Fruit fly (Drosophila melanogaster) S2 (cell line): ENCODE measurements around the gene CG4607.

Experiments used
- CG8478 ChIP-seq: fragments of >200 bp; optimal IDR thresholded peaks from 2 replicates; lab custom pipeline; 2018
- CTCF ChIP-seq, 2 experiments: fragments of >200 bp; optimal IDR thresholded peaks; 2 replicates each; lab custom pipeline; 2018

CG4607 gene

dm6 chrX:7069011-7069463 is at the start of gene CG4607:
CG4607 (plus strand) TSS chrX:7069413.
- no peak for TF ChIP-seq CTCF (optimal IDR thresholded peaks at IDR 0.05; lab: Kevin White, UChicago)
- no peak for TF ChIP-seq CG8478

dm6 chrX:7034892-7035291 is 34.3 kb upstream of the CG4607 start:
- TF ChIP-seq CG8478 (no peak), CTCF (optimal IDR thresholded peaks at IDR 0.05; lab: Kevin White, UChicago) (no peak)

DNA sequence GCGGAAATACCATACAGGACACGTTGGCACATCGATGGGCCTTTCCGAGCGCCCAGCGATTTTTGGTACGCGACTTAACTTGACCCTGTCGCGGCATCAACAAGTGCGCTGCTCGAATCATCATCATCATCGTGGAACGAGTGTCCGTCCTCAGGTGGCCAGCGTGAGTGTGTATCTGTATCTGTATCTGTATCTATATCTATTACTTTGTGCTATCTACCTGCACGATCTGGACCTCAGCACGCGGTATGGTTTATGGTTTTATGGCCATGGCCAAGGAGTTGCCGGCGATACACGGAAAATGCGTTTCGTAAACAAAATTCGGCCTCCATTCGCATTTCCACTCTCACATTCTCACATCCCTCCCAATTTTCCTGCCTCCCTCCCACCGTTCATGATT is 32.2 kb upstream of the CG4607 start:
- no peak for TF ChIP-seq CG8478
- no peak for TF ChIP-seq CTCF (optimal IDR thresholded peaks at IDR 0.05; lab: Kevin White, UChicago)

DNA sequence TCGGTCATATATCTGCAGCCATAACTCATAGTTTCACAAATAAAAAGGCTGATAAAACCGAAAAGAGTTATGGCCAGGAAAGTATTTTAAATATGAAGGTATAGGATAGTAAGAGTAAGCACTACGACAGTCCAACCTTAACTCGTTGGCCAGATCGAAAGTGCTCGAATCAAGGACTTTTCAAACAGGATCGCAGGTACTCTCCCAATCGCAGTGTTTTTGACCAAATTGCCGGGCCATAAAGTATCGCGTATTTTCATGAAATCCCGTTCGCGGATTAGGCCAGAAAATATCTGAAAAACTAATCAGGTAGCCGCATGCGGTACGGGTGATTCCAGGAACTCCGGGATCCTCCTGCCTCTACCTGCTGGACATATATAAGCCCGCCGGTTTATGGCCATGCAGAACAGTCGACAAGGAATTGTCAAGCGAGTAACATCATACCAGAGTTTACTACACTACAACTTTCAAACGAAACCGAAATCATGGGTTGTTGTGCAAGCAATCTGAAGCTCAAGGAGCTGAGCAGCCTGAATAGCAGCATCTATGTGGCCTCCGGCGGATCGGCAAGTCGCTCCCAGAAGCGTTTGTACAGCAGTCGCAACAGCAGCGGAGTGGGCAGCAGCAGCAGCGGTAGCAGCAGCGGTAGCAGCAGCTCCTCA is 28.9 kb upstream of the CG4607 start, which contains the start of gene CG14427:
TSS of gene CG14427 (plus strand) at position 399 of the 662 bp plus-strand sequence.
- TF ChIP-seq CG8478 (no peak), CTCF (optimal IDR thresholded peaks at IDR 0.05; lab: Kevin White, UChicago) (no peak)

DNA sequence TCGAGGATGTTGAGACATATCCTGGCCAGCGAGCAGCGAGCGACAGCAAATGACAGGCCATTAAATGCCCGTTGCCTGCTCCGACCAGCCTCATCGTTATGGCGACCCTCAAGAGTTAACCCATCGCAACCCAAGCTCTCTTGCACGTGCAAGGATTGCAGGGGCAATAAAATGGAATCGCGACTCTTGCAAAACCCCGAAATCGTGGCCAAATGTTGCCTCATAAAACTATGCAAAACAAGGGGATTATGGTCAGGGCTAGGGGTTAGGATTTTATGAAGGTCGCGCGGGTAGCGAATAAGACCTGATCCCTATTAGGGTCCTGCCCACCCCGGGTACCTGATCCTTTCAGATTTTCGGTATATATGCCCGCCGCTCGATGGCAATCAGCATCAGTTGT is 20.1 kb upstream of the CG4607 start, which contains the start of gene nullo:
TSS of gene nullo (plus strand) at position 390 of the 400 bp plus-strand sequence.
- TF ChIP-seq CG8478: no peak

- TF ChIP-seq CG8478 (no peak), CTCF (optimal IDR thresholded peaks at IDR 0.05; lab: Kevin White, UChicago) (no peak)
Measured at dm6 chrX:7058973-7059372, 10.2 kb upstream of the CG4607 start.

DNA sequence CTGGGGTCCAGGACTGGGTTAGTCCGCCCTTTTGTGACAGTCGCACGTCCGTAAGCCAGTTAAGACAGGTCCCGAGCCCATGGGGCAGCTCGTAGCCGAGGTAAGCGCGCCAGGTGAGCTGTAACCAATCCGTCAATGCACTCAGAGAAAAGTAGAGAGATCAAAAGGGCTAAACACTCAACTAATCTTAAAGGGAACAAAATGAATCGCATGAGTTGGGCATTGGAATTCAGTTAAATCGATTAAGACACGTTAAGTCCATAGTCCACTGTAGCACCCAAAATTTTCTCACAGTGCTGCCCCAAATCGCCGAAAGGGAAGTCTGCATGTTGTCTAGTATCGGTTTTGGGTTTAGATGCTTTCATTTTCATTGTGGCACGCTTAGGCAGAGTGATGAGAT is 5.7 kb upstream of the CG4607 start:
- TF ChIP-seq CG8478 (no peak), CTCF (optimal IDR thresholded peaks at IDR 0.05; lab: Kevin White, UChicago) (no peak)

dm6 chrX:7065835-7066234 is 3.4 kb upstream of the CG4607 start, which contains the start of gene CG12541:
CG12541 (minus strand) TSS chrX:7066052.
- TF ChIP-seq CG8478: no peak
- TF ChIP-seq CTCF (optimal IDR thresholded peaks at IDR 0.05; lab: Kevin White, UChicago): no peak

DNA sequence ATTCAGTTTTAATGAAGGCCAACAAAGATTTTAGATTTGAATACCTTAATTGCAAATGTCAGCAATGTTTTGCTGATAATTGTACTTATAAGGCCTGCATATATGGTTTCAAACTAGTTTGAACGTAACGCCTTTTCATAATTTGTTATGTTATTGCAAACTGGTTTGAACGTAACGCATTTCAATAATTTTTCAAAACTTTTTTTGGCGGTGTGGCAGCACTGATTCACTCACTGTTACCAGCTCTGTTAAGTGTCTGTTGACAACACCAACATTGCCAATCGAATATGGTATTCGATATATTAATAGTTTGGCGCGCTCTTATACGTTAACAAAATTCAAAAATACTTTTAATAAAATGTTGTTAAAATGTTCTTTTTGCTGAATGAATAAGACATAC is 2.6 kb upstream of the CG4607 start:
- TF ChIP-seq CTCF (optimal IDR thresholded peaks at IDR 0.05; lab: Kevin White, UChicago): peak in 1 of 2 experiments; percentile 1
- TF ChIP-seq CG8478: no peak

dm6 chrX:7067248-7067647 is 2.0 kb upstream of the CG4607 start:
- TF ChIP-seq CTCF (optimal IDR thresholded peaks at IDR 0.05; lab: Kevin White, UChicago): no peak
- no peak for TF ChIP-seq CG8478

- no peak for TF ChIP-seq CTCF (optimal IDR thresholded peaks at IDR 0.05; lab: Kevin White, UChicago)
- no peak for TF ChIP-seq CG8478
Measured at dm6 chrX:7068088-7068487, 1.1 kb upstream of the CG4607 start.

- TF ChIP-seq CTCF (optimal IDR thresholded peaks at IDR 0.05; lab: Kevin White, UChicago) (no peak), CG8478 (no peak)
Measured at dm6 chrX:7073234-7073878, 4.1 kb downstream of the CG4607 start.

DNA sequence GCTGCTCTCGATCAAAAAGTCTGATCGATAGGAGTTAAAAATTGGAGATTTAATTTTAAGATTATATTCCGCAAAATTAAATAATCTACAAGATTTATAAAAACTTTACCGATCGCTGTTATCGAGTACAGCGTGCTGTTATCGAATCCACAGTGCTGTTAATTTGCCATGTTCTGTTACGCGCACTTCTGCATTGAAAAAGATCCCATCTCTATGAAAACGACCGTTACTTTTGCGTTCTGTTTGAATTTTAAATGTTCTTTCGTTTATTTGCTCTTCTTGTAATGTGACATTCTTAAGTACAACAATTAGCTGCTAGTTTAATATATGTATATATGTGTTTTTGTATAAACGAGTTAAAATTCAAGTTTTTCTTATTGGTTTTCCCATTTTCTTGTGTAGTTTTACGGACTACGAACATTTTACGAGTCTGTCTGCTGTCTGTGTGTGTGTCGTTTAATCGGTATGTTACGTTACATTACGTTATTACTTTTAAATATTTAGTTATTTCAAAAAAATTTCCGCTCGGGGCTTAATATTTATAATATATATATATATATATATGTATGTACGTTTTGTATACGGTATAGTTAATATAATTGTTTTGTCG is 5.2 kb downstream of the CG4607 start:
- TF ChIP-seq CG8478: no peak
- TF ChIP-seq CTCF (optimal IDR thresholded peaks at IDR 0.05; lab: Kevin White, UChicago): no peak

DNA sequence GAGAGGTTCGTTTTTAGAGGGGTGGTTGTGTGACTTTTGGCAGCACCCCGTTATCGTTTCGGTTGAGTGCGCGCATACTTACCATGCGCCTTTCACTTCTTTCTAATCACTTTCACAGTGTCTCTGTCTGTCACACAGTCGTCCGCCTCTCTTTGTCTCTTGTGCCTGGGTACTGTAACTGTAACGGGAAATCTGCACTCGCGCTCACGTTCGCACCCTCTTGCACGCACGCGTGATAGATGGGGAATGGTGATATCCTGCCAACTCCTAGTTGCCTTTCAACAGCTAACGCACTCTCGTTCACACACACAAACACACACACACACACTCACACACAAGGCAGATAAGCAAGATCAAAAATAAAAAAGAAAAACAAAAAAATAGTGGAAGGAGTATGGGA is 13.2 kb downstream of the CG4607 start:
- no peak for TF ChIP-seq CTCF (optimal IDR thresholded peaks at IDR 0.05; lab: Kevin White, UChicago)
- no peak for TF ChIP-seq CG8478

DNA sequence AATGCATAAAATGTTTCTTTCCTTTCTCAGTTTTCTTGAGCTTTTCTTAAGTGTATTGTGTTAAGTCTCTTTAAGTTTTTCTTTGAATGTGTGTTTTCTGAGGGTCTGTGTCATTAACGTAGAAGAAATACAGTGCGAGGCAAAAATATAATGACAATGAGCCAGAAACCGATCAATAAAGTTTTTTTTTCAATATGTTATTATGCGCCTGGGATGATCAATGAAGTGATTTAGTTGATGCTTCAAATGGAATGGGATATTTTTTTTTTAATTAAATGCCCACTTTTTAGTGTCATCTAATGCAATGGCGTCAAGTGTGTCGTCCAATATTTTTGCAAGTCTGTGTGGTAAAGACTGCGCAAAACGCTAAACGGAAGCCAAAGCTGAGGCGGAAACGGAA is 17.3 kb downstream of the CG4607 start:
- no peak for TF ChIP-seq CTCF (optimal IDR thresholded peaks at IDR 0.05; lab: Kevin White, UChicago)
- TF ChIP-seq CG8478: no peak

DNA sequence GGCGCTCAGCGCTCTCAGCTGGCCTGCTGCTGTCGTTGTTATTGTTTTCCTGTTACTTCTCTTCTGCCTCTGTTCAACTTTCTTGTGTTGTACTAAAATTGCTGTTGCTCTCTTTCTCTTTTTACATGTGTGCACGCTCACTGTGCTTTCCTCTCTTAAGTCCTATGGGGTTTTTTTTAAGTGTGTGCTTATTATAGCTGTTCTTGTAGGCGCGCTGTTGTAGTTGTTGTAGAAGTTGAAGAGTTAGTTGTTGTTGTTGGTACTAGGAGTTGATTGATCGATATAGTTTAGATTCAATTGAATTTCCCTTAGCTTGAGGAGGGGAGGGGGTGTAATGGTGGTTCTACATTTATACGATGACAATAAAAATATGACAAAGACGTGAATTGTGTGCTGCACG is 22.7 kb downstream of the CG4607 start:
- TF ChIP-seq CTCF (optimal IDR thresholded peaks at IDR 0.05; lab: Kevin White, UChicago) (no peak), CG8478 (no peak)
